Fruit fly (Drosophila melanogaster): ENCODE data around the gene Ype.
A peak's percentile ranks its signal among the peaks of the same experiment; 100 is the strongest.

Ype gene

DNA sequence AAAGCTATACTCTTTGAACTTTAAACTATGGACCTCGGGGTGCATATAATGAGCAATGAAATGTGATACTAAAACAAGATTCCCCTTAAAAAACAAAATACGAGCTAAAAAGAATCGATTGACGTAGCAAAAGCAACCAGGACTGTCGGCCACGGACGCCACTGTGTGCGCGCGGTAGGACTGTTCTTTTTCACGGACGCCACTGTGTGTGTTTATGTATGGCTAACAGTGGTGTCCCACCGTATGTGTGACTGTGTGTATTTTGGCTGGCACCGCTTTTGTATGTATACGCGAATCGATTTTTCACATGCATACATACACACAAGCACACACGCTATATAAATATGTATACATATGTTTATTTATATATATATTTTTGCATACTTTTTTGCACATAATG is 3.4 kb downstream of the Ype start (continued):
- no peak for TF ChIP-seq prd (optimal IDR thresholded peaks at IDR 0.05)
- TF ChIP-seq prd (GFP tag; IDR thresholded peaks at IDR 0.05), result peak; percentile 65
- peak; percentile 12 for TF ChIP-seq CG8089 (GFP tag; optimal IDR thresholded peaks at IDR 0.05)
- peak in 1 of 2 experiments; percentile 42 for TF ChIP-seq Hr51 (GFP tag; optimal IDR thresholded peaks at IDR 0.05)
- TF ChIP-seq ftz-f1 (GFP tag; optimal IDR thresholded peaks at IDR 0.05), result peak; percentile 60
- TF ChIP-seq zf30C (GFP tag; optimal IDR thresholded peaks at IDR 0.05), result no peak
- TF ChIP-seq jing (GFP tag; optimal IDR thresholded peaks at IDR 0.05), result no peak
- peak; percentile 9 for TF ChIP-seq Dp (GFP tag; optimal IDR thresholded peaks at IDR 0.05)
- no peak for TF ChIP-seq CrebB (tag; optimal IDR thresholded peaks at IDR 0.05)
- TF ChIP-seq CG11696 (GFP tag; IDR thresholded peaks at IDR 0.05), result no peak
- no peak for TF ChIP-seq CG16815 (GFP tag; optimal IDR thresholded peaks at IDR 0.05)
- peak; percentile 47 for TF ChIP-seq Dip3 (GFP tag; optimal IDR thresholded peaks at IDR 0.05)
- TF ChIP-seq ssp (GFP tag; IDR thresholded peaks at IDR 0.05), result no peak
- TF ChIP-seq CG32532 (GFP tag; IDR thresholded peaks at IDR 0.05), result peak; percentile 81
- TF ChIP-seq CG11398 (GFP tag; optimal IDR thresholded peaks at IDR 0.05), result peak; percentile 17
- no peak for TF ChIP-seq dimm (GFP tag; IDR thresholded peaks at IDR 0.05)
- peak; percentile 86 for TF ChIP-seq HmgZ (tag; optimal IDR thresholded peaks at IDR 0.05)
- TF ChIP-seq dmrt99B (tag; optimal IDR thresholded peaks at IDR 0.05), result peak; percentile 44
- peak; percentile 40 for TF ChIP-seq cwo (GFP tag; optimal IDR thresholded peaks at IDR 0.05)
- 0 out of 2 replicates have a peak, but pooled peaks have one; percentile 11 for TF ChIP-seq stc (GFP tag; IDR thresholded peaks at IDR 0.05)
- peak; percentile 35 for TF ChIP-seq lbe (GFP tag; optimal IDR thresholded peaks at IDR 0.05)
- peak; percentile 20; the same call in 1 of the 2 replicates for TF ChIP-seq CG1024 (GFP tag; IDR thresholded peaks at IDR 0.05)
- no peak for TF ChIP-seq Nf-YA (GFP tag; IDR thresholded peaks at IDR 0.05)
- TF ChIP-seq bbx (GFP tag; IDR thresholded peaks at IDR 0.05; ENCODE audit: partially characterized antibody), result peak; percentile 56
- TF ChIP-seq CG12071 (GFP tag; optimal IDR thresholded peaks at IDR 0.05), result peak; percentile 35
- peak; percentile 50 for TF ChIP-seq CG6765 (GFP tag; optimal IDR thresholded peaks at IDR 0.05)
- no peak for TF ChIP-seq nau (GFP tag; optimal IDR thresholded peaks at IDR 0.05)
- peak; percentile 67 for TF ChIP-seq sob (GFP tag; IDR thresholded peaks at IDR 0.05)
- TF ChIP-seq CG7928 (GFP tag; optimal IDR thresholded peaks at IDR 0.05), result peak; percentile 8
- TF ChIP-seq CG10543 (GFP tag; optimal IDR thresholded peaks at IDR 0.05), result peak; percentile 44
- no peak for TF ChIP-seq sr (GFP tag; IDR thresholded peaks at IDR 0.05)
- TF ChIP-seq Xbp1 (GFP tag; optimal IDR thresholded peaks at IDR 0.05), result peak; percentile 69
- TF ChIP-seq MESR4 (GFP tag; optimal IDR thresholded peaks at IDR 0.05), result peak; percentile 32
- TF ChIP-seq CG8478 (optimal IDR thresholded peaks at IDR 0.05), result no peak
- no peak for TF ChIP-seq CG30431 (GFP tag; optimal IDR thresholded peaks at IDR 0.05)
- TF ChIP-seq gem (tag; optimal IDR thresholded peaks at IDR 0.05), result peak; percentile 47
- TF ChIP-seq abd-A (tag; optimal IDR thresholded peaks at IDR 0.05), result no peak
- TF ChIP-seq kay (GFP tag; optimal IDR thresholded peaks at IDR 0.05), result peak; percentile 42
- peak; percentile 18 for TF ChIP-seq Deaf1 (tag; optimal IDR thresholded peaks at IDR 0.05)
- no peak for TF ChIP-seq trem (tag; optimal IDR thresholded peaks at IDR 0.05)
- peak; percentile 77 for TF ChIP-seq CG9932 (GFP tag; IDR thresholded peaks at IDR 0.05)
- TF ChIP-seq al (GFP tag; IDR thresholded peaks at IDR 0.05), result peak; percentile 43
- TF ChIP-seq CG3407 (GFP tag; optimal IDR thresholded peaks at IDR 0.05), result no peak
- TF ChIP-seq aop (GFP tag; IDR thresholded peaks at IDR 0.05), result no peak
- TF ChIP-seq Xrp1 (GFP tag; IDR thresholded peaks at IDR 0.05), result peak; percentile 34
- peak; percentile 51 for TF ChIP-seq Six4 (GFP tag; optimal IDR thresholded peaks at IDR 0.05)
- TF ChIP-seq sim (GFP tag; IDR thresholded peaks at IDR 0.05), result no peak
- no peak for TF ChIP-seq hbn (GFP tag; IDR thresholded peaks at IDR 0.05; ENCODE audit: partially characterized antibody)
- TF ChIP-seq Dbx (GFP tag; IDR thresholded peaks at IDR 0.05), result peak; percentile 67; the same call in 1 of the 3 replicates
- TF ChIP-seq CG2875 (GFP tag; optimal IDR thresholded peaks at IDR 0.05), result no peak
- TF ChIP-seq CG17568 (GFP tag; optimal IDR thresholded peaks at IDR 0.05), result peak; percentile 24
- peak; percentile 18 for TF ChIP-seq CG12236 (GFP tag; optimal IDR thresholded peaks at IDR 0.05)
